Worm (Caenorhabditis elegans) whole organism, L4 larva: ENCODE data around the gene lin-22.

Source experiments
- F10B5.3 ChIP-seq: sonication (generic microtip); optimal IDR thresholded peaks from 2 replicates; lab custom pipeline; 2016; ENCODE audit warnings: mild to moderate bottlenecking, missing genetic modification characterization, missing compliant biosample characterization
- T26A8.4 ChIP-seq: fragments of 200-800 bp; sonication (Bioruptor generic); IDR thresholded peaks from 2 replicates; pipeline ENCODE4 v1.3.6; 2022; ENCODE audit warnings: missing genetic modification characterization, missing compliant biosample characterization
- Y48G9A.11 ChIP-seq: fragments of 200-800 bp; sonication (Bioruptor generic); IDR thresholded peaks from 2 replicates; pipeline ENCODE4 v1.3.6; 2022; ENCODE audit warnings: missing genetic modification reagents, missing genetic modification characterization, missing compliant biosample characterization
- Y5F2A.4 ChIP-seq: fragments of 200-800 bp; sonication (Bioruptor generic); optimal IDR thresholded peaks from 2 replicates; lab custom pipeline; 2018; ENCODE audit warnings: mild to moderate bottlenecking, missing genetic modification characterization, missing compliant biosample characterization
- aha-1 ChIP-seq: fragments of 150-350 bp; peaks from one replicate; lab custom pipeline; 2014; ENCODE audit warnings: missing biosample characterization, missing genetic modification characterization
- aly-2 ChIP-seq: sonication (generic microtip); optimal IDR thresholded peaks from 2 replicates; lab custom pipeline; 2018; ENCODE audit warnings: missing biosample characterization, missing genetic modification characterization
- arid-1 ChIP-seq: fragments of 200-800 bp; sonication (Bioruptor generic); conservative IDR thresholded peaks from 2 replicates; pipeline ENCODE4 v1.3.6; 2022; ENCODE audit warnings: missing genetic modification reagents, missing genetic modification characterization, missing compliant biosample characterization
- cey-2 ChIP-seq: sonication (generic microtip); optimal IDR thresholded peaks from 3 replicates; lab custom pipeline; 2017; ENCODE audit warnings: missing genetic modification characterization, mild to moderate bottlenecking, missing compliant biosample characterization, antibody characterized with exemption, borderline replicate concordance; ENCODE audit not compliant: insufficient read depth
- daf-16 ChIP-seq, 3 experiments: sonication (generic microtip); optimal IDR thresholded peaks; 2 replicates each; lab custom pipeline; 2016 to 2017; ENCODE audit warnings: missing genetic modification characterization in 3 of 3, missing genetic modification reagents in 3 of 3, mild to moderate bottlenecking in 2 of 3, missing compliant biosample characterization in 2 of 3, missing biosample characterization in 1 of 3, moderate library complexity in 1 of 3
- dpl-1 ChIP-seq: fragments of 150-350 bp; optimal IDR thresholded peaks from 2 replicates; lab custom pipeline; 2014; ENCODE audit warnings: missing biosample characterization, missing genetic modification reagents, missing genetic modification characterization
- hif-1 ChIP-seq, 2 experiments: sonication (generic microtip); optimal IDR thresholded peaks; 2 replicates each; lab custom pipeline; 2016 to 2017; ENCODE audit warnings: missing compliant biosample characterization in 2 of 2, missing genetic modification characterization in 2 of 2, missing genetic modification reagents in 2 of 2, missing genotype in 2 of 2, mild to moderate bottlenecking in 1 of 2
- hmg-1.1 ChIP-seq: fragments of 200-800 bp; sonication (Bioruptor generic); IDR thresholded peaks from 2 replicates; pipeline ENCODE4 v1.3.6; 2022; ENCODE audit warnings: missing genetic modification reagents, missing genetic modification characterization, missing compliant biosample characterization
- lin-29 ChIP-seq: fragments of 200-800 bp; sonication (Bioruptor generic); IDR thresholded peaks from 2 replicates; pipeline ENCODE4 v1.3.6; 2022; ENCODE audit warnings: missing genetic modification reagents, missing genetic modification characterization, missing compliant biosample characterization
- lin-38 ChIP-seq: fragments of 200-800 bp; sonication (Bioruptor generic); IDR thresholded peaks from 2 replicates; pipeline ENCODE4 v1.3.6; 2022; ENCODE audit warnings: missing genetic modification reagents, missing genetic modification characterization, missing compliant biosample characterization
- lsy-2 ChIP-seq, 2 experiments: fragments of 150-350 bp in 1 of 2; sonication (generic microtip) in 1 of 2; optimal IDR thresholded peaks; 2 replicates each; lab custom pipeline; 2014 to 2017; ENCODE audit warnings: missing biosample characterization in 2 of 2, missing genetic modification characterization in 2 of 2
- nhr-102 ChIP-seq: sonication (generic microtip); optimal IDR thresholded peaks from 2 replicates; lab custom pipeline; 2016; ENCODE audit warnings: mild to moderate bottlenecking, missing genetic modification characterization, moderate library complexity, missing compliant biosample characterization
- nhr-237 ChIP-seq: sonication (generic microtip); optimal IDR thresholded peaks from 2 replicates; lab custom pipeline; 2017; ENCODE audit warnings: missing biosample characterization, missing genetic modification characterization
- nhr-41 ChIP-seq: fragments of 200-800 bp; sonication (Bioruptor generic); IDR thresholded peaks from 2 replicates; pipeline ENCODE4 v1.3.6; 2022; ENCODE audit warnings: missing genetic modification reagents, missing genetic modification characterization, missing compliant biosample characterization
- nhr-48 ChIP-seq: sonication (generic microtip); optimal IDR thresholded peaks from 2 replicates; lab custom pipeline; 2016; ENCODE audit warnings: mild to moderate bottlenecking, missing genetic modification characterization, missing compliant biosample characterization
- nhr-6 ChIP-seq: fragments of 150-350 bp; optimal IDR thresholded peaks from 2 replicates; lab custom pipeline; 2014; ENCODE audit warnings: missing biosample characterization, missing genetic modification characterization
- nhr-76 ChIP-seq: fragments of 150-350 bp; optimal IDR thresholded peaks from 2 replicates; lab custom pipeline; 2014; ENCODE audit warnings: missing biosample characterization, missing genetic modification characterization
- pha-4 ChIP-seq, 2 experiments: fragments of 150-350 bp in 1 of 2; fragments of 200-800 bp in 1 of 2; sonication (Bioruptor generic) in 1 of 2; IDR thresholded peaks in 1 of 2; optimal IDR thresholded peaks in 1 of 2; 2 replicates each; pipeline versions ENCODE4 v1.3.6 to Lab custom; 2014 to 2022; ENCODE audit warnings: missing genetic modification characterization in 2 of 2, missing genetic modification reagents in 2 of 2, missing biosample characterization in 1 of 2, missing compliant biosample characterization in 1 of 2
- pqm-1 ChIP-seq: sonication (generic microtip); optimal IDR thresholded peaks from 2 replicates; lab custom pipeline; 2017; ENCODE audit warnings: missing biosample characterization, missing genetic modification characterization
- rbr-2 ChIP-seq: sonication (generic microtip); optimal IDR thresholded peaks from 2 replicates; lab custom pipeline; 2016; ENCODE audit warnings: missing genotype, missing genetic modification characterization, missing compliant biosample characterization
- set-16 ChIP-seq: fragments of 200-800 bp; sonication (Bioruptor generic); IDR thresholded peaks from 2 replicates; pipeline ENCODE4 v1.3.6; 2022; ENCODE audit warnings: missing genetic modification reagents, missing genetic modification characterization, missing compliant biosample characterization
- snpc-4 ChIP-seq: fragments of 150-350 bp; optimal IDR thresholded peaks from 2 replicates; lab custom pipeline; 2014; ENCODE audit warnings: missing biosample characterization, missing genetic modification characterization
- unc-130 ChIP-seq: sonication (generic microtip); optimal IDR thresholded peaks from 2 replicates; lab custom pipeline; 2016; ENCODE audit warnings: missing genetic modification reagents, missing genetic modification characterization, missing compliant biosample characterization
- unc-62 ChIP-seq, 3 experiments: fragments of 150-350 bp in 1 of 3; sonication (generic microtip); optimal IDR thresholded peaks in 2 of 3; peaks in 1 of 3; 1 replicate in 1 of 3; 2 replicates in 2 of 3; lab custom pipeline; 2014 to 2017; ENCODE audit warnings: missing biosample characterization in 3 of 3, missing genetic modification characterization in 3 of 3, missing genetic modification reagents in 3 of 3, missing genotype in 1 of 3
- zag-1 ChIP-seq: fragments of 150-350 bp; optimal IDR thresholded peaks from 2 replicates; lab custom pipeline; 2014; ENCODE audit warnings: missing biosample characterization, missing genetic modification characterization

The lin-22 gene

ce11 chrIV:3032020-3032419 lies 12.5 kb downstream of the lin-22 start:
- no peak for TF ChIP-seq nhr-237 (tag; lab: Kevin White, UChicago)
- TF ChIP-seq lin-38 (GFP tag; lab: Robert Waterston, UW), result peak; percentile 38; the same call in 1 of the 2 replicates
- TF ChIP-seq arid-1 (GFP tag; lab: Robert Waterston, UW), result 0 out of 2 replicates have a peak, but pooled peaks have one; percentile 38
- no peak for TF ChIP-seq Y48G9A.11 (GFP tag; lab: Robert Waterston, UW)
- TF ChIP-seq F10B5.3, result no peak
- TF ChIP-seq snpc-4 (tag; lab: Kevin White, UChicago), result no peak
- TF ChIP-seq Y5F2A.4 (GFP tag; lab: Kevin White, UChicago), result no peak
- peak in 1 of 2 experiments; percentile 36 for TF ChIP-seq hif-1 (tag; optimal IDR thresholded peaks at IDR 0.05; lab: Kevin White, UChicago)
- no peak for TF ChIP-seq nhr-76 (tag; lab: Kevin White, UChicago)
- TF ChIP-seq T26A8.4 (GFP tag; lab: Robert Waterston, UW), result 0 out of 2 replicates have a peak, but pooled peaks have one; percentile 35
- TF ChIP-seq nhr-6 (tag; lab: Kevin White, UChicago), result no peak
- TF ChIP-seq nhr-41 (GFP tag; lab: Robert Waterston, UW), result no peak
- TF ChIP-seq rbr-2 (tag; lab: Kevin White, UChicago), result no peak
- TF ChIP-seq daf-16 (GFP tag; optimal IDR thresholded peaks at IDR 0.05; lab: Kevin White, UChicago), result peak in 1 of 2 experiments; percentile 25
- TF ChIP-seq daf-16 (tag; optimal IDR thresholded peaks at IDR 0.05; lab: Kevin White, UChicago), result no peak
- TF ChIP-seq lsy-2 (tag; optimal IDR thresholded peaks at IDR 0.05; lab: Kevin White, UChicago), result peak in 1 of 2 experiments; percentile 5
- TF ChIP-seq, all 104 proteins: peak for 6

DNA sequence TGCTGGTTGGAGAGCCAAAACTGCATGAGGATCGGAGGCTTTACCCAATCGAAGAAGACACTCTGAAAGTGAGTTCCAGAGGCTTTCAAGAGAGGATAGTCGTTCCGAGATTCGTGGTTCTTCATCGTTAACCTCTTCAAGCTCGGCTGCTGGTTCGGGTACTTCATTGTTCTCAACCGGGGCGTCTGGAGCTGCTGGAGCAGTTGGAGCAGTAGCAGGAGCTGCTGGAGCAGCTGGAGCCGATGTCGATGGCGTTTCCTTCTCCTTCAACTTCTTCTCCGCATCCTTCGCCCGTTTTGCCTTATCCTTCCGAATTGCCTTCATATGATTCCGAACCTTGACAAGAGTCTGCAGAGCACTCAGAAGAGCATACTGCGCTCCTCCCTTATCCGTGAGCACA lies 15.8 kb downstream of the lin-22 start:
- no peak for TF ChIP-seq daf-16 (GFP tag; optimal IDR thresholded peaks at IDR 0.05; lab: Kevin White, UChicago)
- no peak for TF ChIP-seq daf-16 (tag; optimal IDR thresholded peaks at IDR 0.05; lab: Kevin White, UChicago)
- no peak for TF ChIP-seq dpl-1
- peak in 1 of 2 experiments; percentile 79 for TF ChIP-seq unc-62 (GFP tag; optimal IDR thresholded peaks at IDR 0.05 in 1 of 2; lab: Kevin White, UChicago)
- no peak for TF ChIP-seq unc-62 (tag; optimal IDR thresholded peaks at IDR 0.05; lab: Kevin White, UChicago)
- no peak for TF ChIP-seq nhr-48
- no peak for TF ChIP-seq lin-29
- TF ChIP-seq set-16 (GFP tag; lab: Robert Waterston, UW), result peak; percentile 69

- TF ChIP-seq nhr-237 (tag; lab: Kevin White, UChicago), result no peak
- TF ChIP-seq zag-1 (tag; lab: Kevin White, UChicago), result no peak
- TF ChIP-seq nhr-102 (tag; lab: Kevin White, UChicago), result no peak
- TF ChIP-seq Y48G9A.11 (GFP tag; lab: Robert Waterston, UW), result no peak
- TF ChIP-seq set-16 (GFP tag; lab: Robert Waterston, UW), result peak; percentile 84
- TF ChIP-seq unc-62 (GFP tag; optimal IDR thresholded peaks at IDR 0.05 in 1 of 2; lab: Kevin White, UChicago), result no peak
- no peak for TF ChIP-seq unc-62 (tag; optimal IDR thresholded peaks at IDR 0.05; lab: Kevin White, UChicago)
- TF ChIP-seq, all 104 proteins: peak for 1
Measured at ce11 chrIV:3037932-3038331, 18.4 kb downstream of the lin-22 start.

ce11 chrIV:3038740-3039139 lies 19.2 kb downstream of the lin-22 start:
- TF ChIP-seq hmg-1.1 (no peak), unc-62 (GFP tag; optimal IDR thresholded peaks at IDR 0.05 in 1 of 2; lab: Kevin White, UChicago) (no peak), unc-62 (tag; optimal IDR thresholded peaks at IDR 0.05; lab: Kevin White, UChicago) (no peak), set-16 (GFP tag; lab: Robert Waterston, UW) (peak; percentile 90), unc-130 (GFP tag; lab: Kevin White, UChicago) (no peak), cey-2 (tag; lab: Kevin White, UChicago) (no peak)

DNA sequence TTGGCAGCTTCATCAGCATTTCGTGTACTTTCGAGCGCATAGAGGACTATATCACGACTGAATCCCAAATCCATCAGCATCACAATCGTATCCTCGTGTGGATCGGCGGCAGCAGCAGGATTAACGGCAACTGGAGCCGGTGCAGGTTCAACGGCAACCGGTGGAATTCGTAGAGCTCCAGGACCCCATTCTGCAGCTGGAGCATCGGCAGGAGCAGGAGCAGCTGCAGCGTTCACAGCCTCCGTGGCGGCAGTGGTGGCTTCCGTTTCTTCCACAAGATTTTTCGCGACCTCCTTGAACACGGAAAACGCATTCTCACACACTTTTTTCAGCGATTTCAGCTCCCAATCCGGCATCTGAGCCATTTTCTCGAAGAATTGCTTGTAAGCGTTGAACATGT lies 24.6 kb downstream of the lin-22 start:
- TF ChIP-seq set-16 (GFP tag; lab: Robert Waterston, UW), result peak; percentile 90
- 0 out of 2 replicates have a peak, but pooled peaks have one; percentile 47 for TF ChIP-seq pha-4 (GFP tag; IDR thresholded peaks at IDR 0.05; lab: Robert Waterston, UW)
- TF ChIP-seq pha-4 (tag; optimal IDR thresholded peaks at IDR 0.05; lab: Kevin White, UChicago), result no peak
- TF ChIP-seq aha-1 (tag; lab: Kevin White, UChicago), result peak; percentile 46
- TF ChIP-seq aly-2 (tag; lab: Kevin White, UChicago), result no peak
- no peak for TF ChIP-seq pqm-1
